Worm (Caenorhabditis elegans): ENCODE measurements around the gene T19D12.5.
"Not testable (repeated sequence)": the region's sequence is repeated elsewhere in the genome, so short reads cannot be mapped to it uniquely, and the experiment has no call there.

Gene T19D12.5

DNA sequence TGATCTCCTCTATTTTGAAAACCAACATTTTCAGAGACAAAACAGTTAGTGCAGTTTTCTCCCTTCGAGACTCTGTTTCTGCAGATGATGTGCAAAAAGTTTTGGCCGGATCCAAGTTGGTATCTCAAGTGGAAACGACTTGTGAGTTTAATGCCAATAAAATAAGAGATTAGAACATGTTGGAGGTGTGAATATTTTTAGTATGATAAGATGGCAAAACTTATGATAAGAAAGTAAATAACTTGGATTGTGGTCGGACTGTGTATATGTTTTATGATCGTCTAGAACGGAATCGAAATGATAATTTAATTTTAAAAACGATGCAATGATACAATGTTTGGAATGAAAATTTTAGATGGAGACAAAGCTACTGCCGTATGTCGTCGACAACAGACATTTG lies 4.0 kb downstream of the T19D12.5 start:
- TF ChIP-seq elt-2 (tag; optimal IDR thresholded peaks at IDR 0.05) (peak; percentile 67), zag-1 (tag; optimal IDR thresholded peaks at IDR 0.05) (no peak), ces-1 (GFP tag; optimal IDR thresholded peaks at IDR 0.05) (no peak)

DNA sequence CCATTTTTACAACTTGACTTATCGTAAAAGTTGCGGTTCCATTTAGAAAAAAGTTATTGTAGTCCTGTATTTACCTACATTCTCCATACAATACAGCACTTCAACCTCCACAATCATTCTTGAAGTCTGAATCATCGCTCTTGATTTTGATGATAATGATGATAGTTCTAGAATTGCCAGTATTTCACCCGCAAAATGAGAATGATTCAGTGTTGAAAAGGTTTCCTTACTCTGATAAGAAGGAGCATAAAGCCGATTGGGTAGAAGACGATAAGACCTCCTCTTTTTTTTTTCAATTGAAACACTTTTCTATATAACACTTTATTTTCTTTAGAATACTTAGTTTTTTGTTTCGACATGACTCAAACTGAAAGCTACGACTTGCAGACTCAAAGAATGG lies 5.2 kb downstream of the T19D12.5 start, which contains the start of gene T19D12.4:
Gene T19D12.4, plus strand, starts transcription at position 295 of the 400 bp plus-strand sequence.
- TF ChIP-seq zag-1 (tag; optimal IDR thresholded peaks at IDR 0.05): no peak
- TF ChIP-seq ztf-11 (tag; optimal IDR thresholded peaks at IDR 0.05): no peak
- TF ChIP-seq rnt-1 (tag; optimal IDR thresholded peaks at IDR 0.05): no peak
- TF ChIP-seq xbp-1 (tag; optimal IDR thresholded peaks at IDR 0.05): no peak
- no peak for TF ChIP-seq snpc-4 (tag; optimal IDR thresholded peaks at IDR 0.05)
- peak; percentile 82 for TF ChIP-seq elt-2 (tag; optimal IDR thresholded peaks at IDR 0.05)

DNA sequence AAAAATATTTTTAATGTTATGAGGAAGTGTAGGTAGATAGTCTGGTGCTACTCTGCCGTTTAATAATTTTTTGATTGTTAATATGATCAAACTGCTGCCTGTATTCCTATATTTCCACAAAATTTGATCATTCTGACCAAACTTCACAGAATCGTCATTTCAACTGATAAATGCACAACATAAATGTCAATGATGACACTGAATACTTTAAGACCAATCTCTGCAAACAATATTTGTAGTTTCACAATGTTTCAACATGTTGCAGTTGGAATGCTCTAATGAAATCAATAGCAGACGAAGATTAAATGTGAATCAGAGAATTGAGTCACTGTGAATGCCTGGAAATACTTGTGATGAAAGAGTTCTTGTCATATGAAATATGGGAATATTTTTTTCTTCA lies 6.3 kb downstream of the T19D12.5 start:
- TF ChIP-seq F16B12.6 (tag; optimal IDR thresholded peaks at IDR 0.05): no peak
- no peak for TF ChIP-seq nhr-47 (tag; optimal IDR thresholded peaks at IDR 0.05)
- no peak for TF ChIP-seq fkh-4 (tag; optimal IDR thresholded peaks at IDR 0.05; ENCODE audit: borderline replicate concordance)
- TF ChIP-seq unc-98 (GFP tag; IDR thresholded peaks at IDR 0.05): no peak
- no peak for TF ChIP-seq pqm-1 (tag; optimal IDR thresholded peaks at IDR 0.05)
- no peak for TF ChIP-seq unc-130 (tag; optimal IDR thresholded peaks at IDR 0.05)
- TF ChIP-seq dpl-1 (GFP tag; optimal IDR thresholded peaks at IDR 0.05): no peak
- TF ChIP-seq pag-3 (tag; optimal IDR thresholded peaks at IDR 0.05; ENCODE audit: borderline replicate concordance, insufficient read depth): no peak
- no peak for TF ChIP-seq lir-3 (tag; optimal IDR thresholded peaks at IDR 0.05; ENCODE audit: poor library complexity)

ce11 chrII:6628397-6628796 lies 7.6 kb downstream of the T19D12.5 start:
- TF ChIP-seq jun-1 (tag; optimal IDR thresholded peaks at IDR 0.05) (no peak), elt-2 (tag; optimal IDR thresholded peaks at IDR 0.05) (peak; percentile 35), unc-30 (tag; optimal IDR thresholded peaks at IDR 0.05) (no peak), fos-1 (tag; optimal IDR thresholded peaks at IDR 0.05) (no peak), nhr-19 (GFP tag; conservative IDR thresholded peaks at IDR 0.05) (no peak), lsy-2 (tag; optimal IDR thresholded peaks at IDR 0.05) (no peak)

DNA sequence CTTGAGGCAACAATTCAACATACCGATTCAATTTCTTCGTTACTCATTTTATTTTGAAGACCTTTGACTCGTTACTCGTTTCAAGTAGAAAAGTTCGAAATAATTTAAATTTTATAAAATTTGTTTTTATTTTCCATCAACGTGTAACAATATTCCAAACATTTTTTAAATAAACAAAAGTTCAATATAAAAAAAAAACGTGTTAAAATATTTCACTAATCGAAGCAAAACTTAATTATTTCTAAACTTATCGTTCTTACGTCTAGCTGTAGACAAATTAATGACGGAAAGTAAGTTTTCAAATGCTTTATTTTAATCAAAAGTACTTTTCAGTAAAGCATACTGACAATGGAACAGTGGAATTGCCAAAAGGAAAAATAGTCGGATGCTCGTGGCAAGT lies 8.9 kb downstream of the T19D12.5 start, which contains the start of the genes F54H5.5 and F54H5.2:
Gene F54H5.5, minus strand, starts transcription at position 101 of the 400 bp plus-strand sequence.
Gene F54H5.2, plus strand, starts transcription at position 303 of the 400 bp plus-strand sequence.
- not testable (repeated sequence) for TF ChIP-seq hlh-17 (GFP tag; optimal IDR thresholded peaks at IDR 0.05; ENCODE audit: borderline replicate concordance); efl-3 (GFP tag; optimal IDR thresholded peaks at IDR 0.05); nhr-76 (tag; optimal IDR thresholded peaks at IDR 0.05)

DNA sequence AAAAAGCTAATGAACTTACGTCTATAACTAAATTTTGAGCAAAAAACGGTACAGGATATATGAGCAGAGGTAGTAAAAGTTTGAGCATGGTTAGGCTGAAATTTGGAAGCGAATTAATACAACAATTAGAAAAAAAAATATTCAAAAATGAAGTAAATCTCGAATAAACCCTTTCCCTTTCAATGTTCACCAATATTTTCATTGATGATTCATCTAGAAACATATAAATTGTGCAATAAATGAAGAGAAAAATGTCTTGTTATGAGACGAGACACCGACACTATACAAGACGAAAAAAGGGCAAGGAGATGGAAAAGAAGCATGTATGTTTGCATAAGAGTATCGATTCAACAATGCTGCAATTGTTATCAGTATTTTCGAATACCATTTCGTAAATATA lies 10.7 kb downstream of the T19D12.5 start, which contains the start of gene F54H5.14:
Gene F54H5.14, minus strand, starts transcription at position 101 of the 400 bp plus-strand sequence.
- TF ChIP-seq unc-98 (GFP tag; IDR thresholded peaks at IDR 0.05) (no peak), ceh-63 (GFP tag; optimal IDR thresholded peaks at IDR 0.05) (no peak), pqm-1 (tag; optimal IDR thresholded peaks at IDR 0.05) (no peak), alr-1 (tag; optimal IDR thresholded peaks at IDR 0.05; ENCODE audit: borderline replicate concordance) (no peak), nhr-11 (tag; optimal IDR thresholded peaks at IDR 0.05) (no peak), elt-2 (tag; optimal IDR thresholded peaks at IDR 0.05) (no peak), mdl-1 (tag; optimal IDR thresholded peaks at IDR 0.05) (no peak), nhr-19 (GFP tag; conservative IDR thresholded peaks at IDR 0.05) (no peak), unc-130 (tag; optimal IDR thresholded peaks at IDR 0.05) (no peak), ceh-8 (GFP tag; optimal IDR thresholded peaks at IDR 0.05) (no peak)

- TF ChIP-seq unc-130 (tag; optimal IDR thresholded peaks at IDR 0.05): no peak
- TF ChIP-seq nhr-12 (tag; optimal IDR thresholded peaks at IDR 0.05): no peak
- TF ChIP-seq nhr-237 (tag; optimal IDR thresholded peaks at IDR 0.05): no peak
- no peak for TF ChIP-seq hpl-2 (GFP tag; optimal IDR thresholded peaks at IDR 0.05)
- TF ChIP-seq mdl-1 (tag; optimal IDR thresholded peaks at IDR 0.05): no peak
- TF ChIP-seq mef-2 (tag; optimal IDR thresholded peaks at IDR 0.05): no peak
Measured at ce11 chrII:6621886-6622285, 14.2 kb downstream of the T19D12.5 start, which contains the start of gene F54H5.3. Gene F54H5.3 (plus strand): TSS chrII:6622186.

Measured in whole organism, L1 larva.